Worm (Caenorhabditis elegans): ENCODE data around the gene ZK1321.1.

- TF ChIP-seq pag-3 (tag; optimal IDR thresholded peaks at IDR 0.05; ENCODE audit: borderline replicate concordance) (no peak), ama-1 (optimal IDR thresholded peaks at IDR 0.05) (no peak), ceh-24 (tag; optimal IDR thresholded peaks at IDR 0.05) (no peak), C08G9.2 (tag; optimal IDR thresholded peaks at IDR 0.05) (no peak), T23F11.4 (GFP tag; optimal IDR thresholded peaks at IDR 0.05) (no peak), dve-1 (tag; optimal IDR thresholded peaks at IDR 0.05) (no peak), unc-42 (tag; optimal IDR thresholded peaks at IDR 0.05) (no peak), zip-5 (tag; optimal IDR thresholded peaks at IDR 0.05) (no peak), rnt-1 (tag; optimal IDR thresholded peaks at IDR 0.05) (no peak), Y22D7AL.16 (tag; optimal IDR thresholded peaks at IDR 0.05) (no peak), ceh-6 (GFP tag; optimal IDR thresholded peaks at IDR 0.05) (no peak), nhr-11 (tag; optimal IDR thresholded peaks at IDR 0.05) (no peak), eyg-1 (tag; optimal IDR thresholded peaks at IDR 0.05) (no peak)
Measured at ce11 chrII:9725056-9725455, 28.8 kb upstream of the ZK1321.1 start.

All from whole organism, late embryonic.